Worm (Caenorhabditis elegans) whole organism, L1 larva: ENCODE results near the gene C26E1.2.
A peak's percentile ranks its signal among the peaks of the same experiment; 100 is the strongest.

ENCODE experiments used
- C34B4.2 ChIP-seq: sonication (generic microtip); optimal IDR thresholded peaks from 2 replicates; lab custom pipeline; 2017; ENCODE audit warnings: mild to moderate bottlenecking, missing genetic modification characterization, missing compliant biosample characterization
- F16B12.6 ChIP-seq: fragments of 150-350 bp; optimal IDR thresholded peaks from 2 replicates; lab custom pipeline; 2014; ENCODE audit warnings: missing biosample characterization, missing genetic modification characterization
- Y116A8C.19 ChIP-seq: sonication (generic microtip); optimal IDR thresholded peaks from 2 replicates; lab custom pipeline; 2016; ENCODE audit warnings: missing compliant biosample characterization, missing genetic modification characterization, borderline replicate concordance
- ama-1 ChIP-seq: fragments of 150-350 bp; optimal IDR thresholded peaks from 2 replicates; lab custom pipeline; 2014
- blmp-1 ChIP-seq: fragments of 150-350 bp; optimal IDR thresholded peaks from 2 replicates; lab custom pipeline; 2014; ENCODE audit warnings: missing biosample characterization, missing genetic modification characterization
- ceh-63 ChIP-seq: fragments of 200-800 bp; sonication (Bioruptor generic); optimal IDR thresholded peaks from 2 replicates; lab custom pipeline; 2018; ENCODE audit warnings: mild to moderate bottlenecking, missing genetic modification characterization, missing compliant biosample characterization
- ceh-8 ChIP-seq: fragments of 200-800 bp; sonication (Bioruptor generic); optimal IDR thresholded peaks from 2 replicates; lab custom pipeline; 2018; ENCODE audit warnings: mild to moderate bottlenecking, missing genetic modification characterization, moderate library complexity, missing compliant biosample characterization
- ceh-82 ChIP-seq, 3 experiments: fragments of 150-350 bp in 1 of 3; sonication (generic microtip) in 2 of 3; optimal IDR thresholded peaks; 2 replicates each; lab custom pipeline; 2014 to 2017; ENCODE audit warnings: missing biosample characterization in 3 of 3, missing genetic modification characterization in 3 of 3
- ceh-90 ChIP-seq: sonication (generic microtip); optimal IDR thresholded peaks from 2 replicates; lab custom pipeline; 2016; ENCODE audit warnings: missing genetic modification characterization, missing compliant biosample characterization
- ces-1 ChIP-seq: fragments of 150-350 bp; optimal IDR thresholded peaks from 2 replicates; lab custom pipeline; 2014; ENCODE audit warnings: missing biosample characterization, missing genetic modification reagents, missing genetic modification characterization
- dpl-1 ChIP-seq, 3 experiments: fragments of 150-350 bp in 2 of 3; sonication (generic microtip) in 1 of 3; optimal IDR thresholded peaks; 2 replicates each; lab custom pipeline; 2014 to 2017; ENCODE audit warnings: missing biosample characterization in 3 of 3, missing genetic modification characterization in 3 of 3, missing genetic modification reagents in 3 of 3
- dsc-1 ChIP-seq: sonication (generic microtip); optimal IDR thresholded peaks from 2 replicates; lab custom pipeline; 2016; ENCODE audit warnings: mild to moderate bottlenecking, missing genetic modification characterization, missing compliant biosample characterization
- efl-1 ChIP-seq, 4 experiments: fragments of 150-350 bp; optimal IDR thresholded peaks in 3 of 4; peaks in 1 of 4; 1 replicate in 1 of 4; 2 replicates in 3 of 4; lab custom pipeline; 2014; ENCODE audit warnings: missing biosample characterization in 2 of 4, missing genetic modification characterization in 2 of 4, missing genetic modification reagents in 2 of 4
- efl-3 ChIP-seq: fragments of 200-800 bp; sonication (Bioruptor generic); optimal IDR thresholded peaks from 2 replicates; lab custom pipeline; 2018; ENCODE audit warnings: mild to moderate bottlenecking, missing genetic modification characterization, missing compliant biosample characterization
- egl-13 ChIP-seq: sonication (generic microtip); optimal IDR thresholded peaks from 2 replicates; lab custom pipeline; 2016; ENCODE audit warnings: missing genotype, missing genetic modification reagents, missing genetic modification characterization, missing compliant biosample characterization
- egl-27 ChIP-seq, 2 experiments: fragments of 150-350 bp in 1 of 2; sonication (generic microtip); optimal IDR thresholded peaks; 3 replicates each; lab custom pipeline; 2017 to 2018; ENCODE audit warnings: missing biosample characterization in 2 of 2, missing genetic modification characterization in 2 of 2, missing genetic modification reagents in 2 of 2
- elt-2 ChIP-seq: sonication (generic microtip); optimal IDR thresholded peaks from 2 replicates; lab custom pipeline; 2016; ENCODE audit warnings: missing genetic modification characterization, mild to moderate bottlenecking, inconsistent platforms, missing compliant biosample characterization, missing genetic modification reagents
- fkh-8 ChIP-seq: sonication (generic microtip); optimal IDR thresholded peaks from 2 replicates; lab custom pipeline; 2016; ENCODE audit warnings: mild to moderate bottlenecking, missing genetic modification characterization, missing compliant biosample characterization
- fos-1 ChIP-seq: fragments of 150-350 bp; optimal IDR thresholded peaks from 2 replicates; lab custom pipeline; 2014; ENCODE audit warnings: missing biosample characterization, missing genetic modification characterization
- grh-1 ChIP-seq: fragments of 200-800 bp; sonication (Bioruptor generic); IDR thresholded peaks from 2 replicates; pipeline ENCODE4 v1.3.6; 2022; ENCODE audit warnings: missing genetic modification reagents, missing genetic modification characterization, missing compliant biosample characterization
- hlh-4 ChIP-seq: sonication (generic microtip); optimal IDR thresholded peaks from 2 replicates; lab custom pipeline; 2016; ENCODE audit warnings: mild to moderate bottlenecking, missing genetic modification characterization, missing compliant biosample characterization
- irx-1 ChIP-seq: sonication (generic microtip); optimal IDR thresholded peaks from 2 replicates; lab custom pipeline; 2016; ENCODE audit warnings: missing genetic modification characterization, missing compliant biosample characterization
- isw-1 ChIP-seq: fragments of 200-800 bp; sonication (Bioruptor generic); IDR thresholded peaks from 2 replicates; pipeline ENCODE4 v1.3.6; 2022; ENCODE audit warnings: missing genetic modification characterization, missing compliant biosample characterization
- jun-1 ChIP-seq: fragments of 150-350 bp; optimal IDR thresholded peaks from 2 replicates; lab custom pipeline; 2014; ENCODE audit warnings: missing biosample characterization, missing genetic modification reagents, missing genetic modification characterization
- lin-14 ChIP-seq: fragments of 200-800 bp; sonication (Bioruptor generic); optimal IDR thresholded peaks from 2 replicates; lab custom pipeline; 2018; ENCODE audit warnings: mild to moderate bottlenecking, missing genetic modification characterization, moderate library complexity, missing compliant biosample characterization
- lin-35 ChIP-seq, 2 experiments: fragments of 150-350 bp; optimal IDR thresholded peaks; 2 replicates each; lab custom pipeline; 2014; ENCODE audit warnings: missing biosample characterization in 2 of 2, missing genetic modification characterization in 2 of 2, missing genetic modification reagents in 2 of 2
- lsy-2 ChIP-seq, 2 experiments: fragments of 150-350 bp; optimal IDR thresholded peaks; 2 replicates each; lab custom pipeline; 2014; ENCODE audit warnings: missing biosample characterization in 2 of 2, missing genetic modification characterization in 2 of 2
- mdl-1 ChIP-seq, 2 experiments: fragments of 150-350 bp; optimal IDR thresholded peaks; 2 replicates each; lab custom pipeline; 2014 to 2017; ENCODE audit warnings: missing biosample characterization in 2 of 2, missing genetic modification characterization in 2 of 2, inconsistent platforms in 1 of 2
- mef-2 ChIP-seq: fragments of 150-350 bp; optimal IDR thresholded peaks from 2 replicates; lab custom pipeline; 2014; ENCODE audit warnings: missing biosample characterization, missing genetic modification characterization
- nhr-11 ChIP-seq: fragments of 150-350 bp; optimal IDR thresholded peaks from 2 replicates; lab custom pipeline; 2014; ENCODE audit warnings: missing biosample characterization, missing genetic modification characterization
- nhr-20 ChIP-seq: sonication (generic microtip); optimal IDR thresholded peaks from 2 replicates; lab custom pipeline; 2016; ENCODE audit warnings: mild to moderate bottlenecking, missing genetic modification characterization, missing compliant biosample characterization
- nhr-47 ChIP-seq: sonication (generic microtip); optimal IDR thresholded peaks from 2 replicates; lab custom pipeline; 2016; ENCODE audit warnings: mild to moderate bottlenecking, missing genetic modification characterization, moderate library complexity, missing compliant biosample characterization
- nhr-71 ChIP-seq: sonication (generic microtip); optimal IDR thresholded peaks from 2 replicates; lab custom pipeline; 2016; ENCODE audit warnings: mild to moderate bottlenecking, missing genetic modification characterization, moderate library complexity, missing compliant biosample characterization
- nhr-77 ChIP-seq: fragments of 150-350 bp; optimal IDR thresholded peaks from 2 replicates; lab custom pipeline; 2014; ENCODE audit warnings: missing biosample characterization, missing genetic modification characterization
- nhr-84 ChIP-seq: sonication (generic microtip); optimal IDR thresholded peaks from 2 replicates; lab custom pipeline; 2017; ENCODE audit warnings: missing biosample characterization, missing genetic modification characterization
- nhr-85 ChIP-seq: sonication (generic microtip); peaks from one replicate; lab custom pipeline; 2016; ENCODE audit warnings: missing genetic modification characterization, inconsistent platforms, missing compliant biosample characterization
- nhr-90 ChIP-seq: sonication (generic microtip); optimal IDR thresholded peaks from 2 replicates; lab custom pipeline; 2016; ENCODE audit warnings: mild to moderate bottlenecking, missing genetic modification characterization, missing compliant biosample characterization; ENCODE audit not compliant: poor library complexity
- pax-3 ChIP-seq: fragments of 200-800 bp; sonication (Bioruptor generic); optimal IDR thresholded peaks from 2 replicates; lab custom pipeline; 2018; ENCODE audit warnings: mild to moderate bottlenecking, missing genetic modification characterization, moderate library complexity, missing compliant biosample characterization
- pqm-1 ChIP-seq: sonication (generic microtip); optimal IDR thresholded peaks from 3 replicates; lab custom pipeline; 2017; ENCODE audit warnings: missing biosample characterization, missing genetic modification characterization
- skn-1 ChIP-seq: fragments of 150-350 bp; optimal IDR thresholded peaks from 2 replicates; lab custom pipeline; 2014; ENCODE audit warnings: missing biosample characterization, missing genetic modification characterization
- snpc-4 ChIP-seq: fragments of 150-350 bp; optimal IDR thresholded peaks from 2 replicates; lab custom pipeline; 2014; ENCODE audit warnings: missing biosample characterization, missing genetic modification characterization
- snu-23 ChIP-seq: sonication (generic microtip); optimal IDR thresholded peaks from 2 replicates; lab custom pipeline; 2016; ENCODE audit warnings: missing genetic modification characterization, missing compliant biosample characterization
- sox-4 ChIP-seq: sonication (generic microtip); optimal IDR thresholded peaks from 2 replicates; lab custom pipeline; 2016; ENCODE audit warnings: missing genetic modification characterization, missing compliant biosample characterization
- sptf-1 ChIP-seq: fragments of 150-350 bp; optimal IDR thresholded peaks from 2 replicates; lab custom pipeline; 2014; ENCODE audit warnings: missing biosample characterization, missing genetic modification characterization
- tlp-1 ChIP-seq: fragments of 150-350 bp; optimal IDR thresholded peaks from 2 replicates; lab custom pipeline; 2014; ENCODE audit warnings: missing biosample characterization, missing genetic modification characterization
- unc-62 ChIP-seq: fragments of 150-350 bp; optimal IDR thresholded peaks from 2 replicates; lab custom pipeline; 2014; ENCODE audit warnings: missing biosample characterization, missing genetic modification reagents, missing genetic modification characterization
- zag-1 ChIP-seq: fragments of 150-350 bp; optimal IDR thresholded peaks from 2 replicates; lab custom pipeline; 2014; ENCODE audit warnings: missing biosample characterization, missing genetic modification characterization
- zip-4 ChIP-seq: fragments of 200-800 bp; sonication (Bioruptor generic); optimal IDR thresholded peaks from 2 replicates; lab custom pipeline; 2018; ENCODE audit warnings: mild to moderate bottlenecking, missing genetic modification characterization, moderate library complexity, missing compliant biosample characterization
- ztf-11 ChIP-seq, 2 experiments: sonication (generic microtip); optimal IDR thresholded peaks; 2 replicates each; lab custom pipeline; 2016 to 2017; ENCODE audit warnings: missing genetic modification characterization in 2 of 2, missing biosample characterization in 1 of 2, missing compliant biosample characterization in 1 of 2

The C26E1.2 gene

DNA sequence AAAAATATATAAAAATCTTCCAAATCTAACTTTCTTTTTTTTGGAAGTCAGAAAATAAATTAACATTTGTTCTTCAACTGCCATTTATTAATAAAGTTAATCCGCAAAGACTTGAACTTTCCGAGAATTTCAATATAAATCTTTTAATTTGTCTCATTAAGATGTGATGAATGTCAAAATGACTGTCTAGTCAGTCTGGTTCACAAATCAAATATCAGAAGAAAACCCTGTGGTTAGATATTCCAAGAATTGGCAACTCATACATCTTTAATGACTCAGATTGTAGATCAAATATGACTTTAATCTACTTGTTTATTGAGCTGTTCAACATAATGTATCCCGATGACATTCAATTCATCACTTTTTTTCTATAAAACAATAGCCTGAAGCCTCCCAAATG is 39.3 kb upstream of the C26E1.2 start (continued):
- TF ChIP-seq dsc-1 (tag; lab: Kevin White, UChicago) (peak; percentile 99), C34B4.2 (no peak), ceh-8 (GFP tag; lab: Kevin White, UChicago) (peak; percentile 69), nhr-84 (tag; lab: Kevin White, UChicago) (no peak), hlh-4 (no peak), ceh-63 (no peak), snu-23 (GFP tag; lab: Kevin White, UChicago) (no peak), nhr-71 (peak; percentile 38), mef-2 (no peak), sox-4 (peak; percentile 9), ces-1 (GFP tag; lab: Kevin White, UChicago) (no peak), ceh-82 (tag; optimal IDR thresholded peaks at IDR 0.05; lab: Kevin White, UChicago) (no peak), skn-1 (tag; lab: Kevin White, UChicago) (no peak), nhr-20 (tag; lab: Kevin White, UChicago) (no peak), nhr-90 (tag; lab: Kevin White, UChicago) (no peak), fos-1 (no peak), egl-27 (tag; optimal IDR thresholded peaks at IDR 0.05; lab: Kevin White, UChicago) (no peak), ztf-11 (tag; optimal IDR thresholded peaks at IDR 0.05; lab: Kevin White, UChicago) (no peak), ceh-90 (tag; lab: Kevin White, UChicago) (no peak), nhr-85 (no peak), unc-62 (no peak)

DNA sequence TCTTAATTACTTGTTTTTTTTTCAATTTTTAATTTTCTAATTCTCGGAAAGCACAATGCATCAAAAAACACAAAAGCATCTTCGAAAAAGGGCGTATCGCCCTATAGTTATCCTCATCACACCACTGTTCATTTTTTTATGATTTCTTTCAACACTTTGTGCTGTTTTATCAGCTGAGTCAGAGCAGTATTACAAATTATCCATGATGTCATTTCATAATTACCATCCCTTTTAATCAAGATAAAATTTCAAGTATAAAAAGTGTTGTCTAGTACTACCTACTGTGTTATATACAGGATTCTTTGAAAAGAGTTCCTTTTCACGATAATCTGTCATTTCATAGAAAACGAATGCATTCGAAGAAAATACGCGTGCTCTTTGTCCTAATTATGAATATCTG is 38.3 kb upstream of the C26E1.2 start:
- peak; percentile 21 for TF ChIP-seq pax-3
- TF ChIP-seq dsc-1 (tag; lab: Kevin White, UChicago) = peak; percentile 66
- no peak for TF ChIP-seq efl-3 (GFP tag; lab: Kevin White, UChicago)
- peak; percentile 38 for TF ChIP-seq nhr-71
- TF ChIP-seq efl-1 (optimal IDR thresholded peaks at IDR 0.05; lab: Kevin White, UChicago) = no peak
- peak in 1 of 2 experiments; percentile 74 for TF ChIP-seq efl-1 (GFP tag; optimal IDR thresholded peaks at IDR 0.05 in 1 of 2; lab: Kevin White, UChicago)
- peak; percentile 6 for TF ChIP-seq fkh-8 (tag; lab: Kevin White, UChicago)
- no peak for TF ChIP-seq isw-1 (GFP tag; lab: Robert Waterston, UW)
- TF ChIP-seq, all 84 proteins: peak for 5

DNA sequence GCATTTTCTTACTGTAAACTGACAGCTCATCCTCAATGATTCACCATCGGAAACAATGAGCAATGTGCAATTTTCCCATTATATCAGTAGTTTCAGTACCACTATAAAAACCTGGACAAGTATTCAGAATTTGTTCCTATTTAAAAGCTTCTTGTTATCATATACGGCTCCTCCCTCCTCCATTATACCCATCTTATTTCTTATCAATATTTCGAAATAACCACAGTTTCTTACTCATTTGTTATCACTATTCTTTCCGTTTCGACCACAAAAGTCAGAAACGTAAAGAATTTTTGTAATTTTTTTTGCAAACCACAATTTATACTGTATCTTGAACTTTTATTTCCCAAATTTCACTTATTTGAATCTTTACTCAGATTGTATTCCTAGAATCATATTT is 36.9 kb upstream of the C26E1.2 start:
- TF ChIP-seq nhr-47 (no peak), jun-1 (tag; lab: Kevin White, UChicago) (peak; percentile 15), egl-13 (no peak), tlp-1 (tag; lab: Kevin White, UChicago) (peak; percentile 37), elt-2 (peak; percentile 96), irx-1 (no peak), nhr-77 (tag; lab: Kevin White, UChicago) (no peak), nhr-11 (tag; lab: Kevin White, UChicago) (no peak), sptf-1 (tag; lab: Kevin White, UChicago) (no peak), lsy-2 (tag; optimal IDR thresholded peaks at IDR 0.05; lab: Kevin White, UChicago) (peak in 1 of 2 experiments; percentile 6), pqm-1 (tag; lab: Kevin White, UChicago) (peak; percentile 59), pax-3 (peak; percentile 80), mdl-1 (tag; optimal IDR thresholded peaks at IDR 0.05; lab: Kevin White, UChicago) (no peak)
- TF ChIP-seq, all 84 proteins: peak for 6

DNA sequence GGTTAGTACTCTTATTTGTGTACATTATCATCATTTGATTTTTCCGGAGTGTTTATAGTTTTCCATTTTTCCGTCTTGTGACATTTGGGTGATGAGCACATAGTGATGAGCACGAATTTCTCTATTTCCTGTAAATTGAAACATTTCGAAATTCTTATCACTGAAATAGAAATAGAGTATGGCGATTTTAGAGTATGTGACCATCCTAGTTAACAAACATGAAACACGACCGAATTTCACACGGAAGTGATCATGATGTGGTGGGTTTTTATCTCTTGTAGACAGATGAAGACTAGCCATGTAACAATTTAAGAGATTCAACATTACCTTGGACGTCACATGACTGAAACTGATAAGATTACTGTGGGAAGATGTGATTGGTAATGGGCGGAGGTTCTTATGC is 35.7 kb upstream of the C26E1.2 start:
- TF ChIP-seq blmp-1 (tag; lab: Kevin White, UChicago) (no peak), nhr-84 (tag; lab: Kevin White, UChicago) (no peak), ceh-82 (tag; optimal IDR thresholded peaks at IDR 0.05; lab: Kevin White, UChicago) (no peak), snpc-4 (tag; lab: Kevin White, UChicago) (no peak), mdl-1 (tag; optimal IDR thresholded peaks at IDR 0.05; lab: Kevin White, UChicago) (no peak), dpl-1 (GFP tag; optimal IDR thresholded peaks at IDR 0.05; lab: Kevin White, UChicago) (no peak), ceh-63 (no peak), zip-4 (GFP tag; lab: Kevin White, UChicago) (no peak), efl-3 (GFP tag; lab: Kevin White, UChicago) (no peak), Y116A8C.19 (tag; lab: Kevin White, UChicago) (no peak), lin-14 (GFP tag; lab: Kevin White, UChicago) (peak; percentile 26), grh-1 (no peak), mef-2 (no peak), F16B12.6 (no peak), unc-62 (no peak), ama-1 (lab: Kevin White, UChicago) (no peak), sox-4 (no peak), lin-35 (GFP tag; optimal IDR thresholded peaks at IDR 0.05; lab: Kevin White, UChicago) (peak in 1 of 2 experiments; percentile 59), zag-1 (no peak)
